Worm (Caenorhabditis elegans): ENCODE results near the gene R144.6.

DNA sequence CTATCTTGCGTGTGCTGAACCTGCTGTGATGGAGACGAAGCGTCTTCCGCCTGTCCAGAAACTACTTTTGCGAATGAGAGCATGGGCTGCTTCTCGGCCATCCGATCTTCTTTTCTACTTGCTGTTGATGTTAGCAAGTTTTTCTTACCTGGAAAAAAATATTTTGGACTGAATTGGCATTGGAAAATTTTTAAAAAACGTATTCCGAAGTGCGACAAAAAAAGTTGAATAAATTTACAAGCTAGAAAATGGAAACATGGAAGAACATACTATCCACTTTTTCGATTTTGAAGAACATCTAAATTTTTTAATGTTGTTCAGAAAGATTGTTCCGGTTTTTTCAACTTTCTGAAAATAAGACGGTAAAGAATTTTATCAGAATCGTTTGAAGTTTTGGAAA is 13.0 kb upstream of the R144.6 start, which contains the start of gene larp-1:
- TF ChIP-seq bed-1 (GFP tag; IDR thresholded peaks at IDR 0.05), result no peak
- no peak for TF ChIP-seq sea-2 (GFP tag; IDR thresholded peaks at IDR 0.05)
- TF ChIP-seq snpc-3.4 (tag; optimal IDR thresholded peaks at IDR 0.05), result no peak
- no peak for TF ChIP-seq F33H1.4 (GFP tag; IDR thresholded peaks at IDR 0.05)
- TF ChIP-seq egl-44 (GFP tag; IDR thresholded peaks at IDR 0.05), result no peak
- no peak for TF ChIP-seq snpc-4 (GFP tag; optimal IDR thresholded peaks at IDR 0.05)
- TF ChIP-seq snpc-4 (tag; optimal IDR thresholded peaks at IDR 0.05), result no peak
